Worm (Caenorhabditis elegans) whole organism, L1 larva: ENCODE measurements around the gene ula-1.

Experiments
- C16A3.4 ChIP-seq: fragments of 150-350 bp; optimal IDR thresholded peaks from 2 replicates; lab custom pipeline; 2014; ENCODE audit warnings: missing biosample characterization, missing genetic modification characterization
- C34B4.2 ChIP-seq: sonication (generic microtip); optimal IDR thresholded peaks from 2 replicates; lab custom pipeline; 2017; ENCODE audit warnings: mild to moderate bottlenecking, missing genetic modification characterization, missing compliant biosample characterization
- Y116A8C.19 ChIP-seq: sonication (generic microtip); optimal IDR thresholded peaks from 2 replicates; lab custom pipeline; 2016; ENCODE audit warnings: missing compliant biosample characterization, missing genetic modification characterization, borderline replicate concordance
- aha-1 ChIP-seq: fragments of 150-350 bp; optimal IDR thresholded peaks from 2 replicates; lab custom pipeline; 2014; ENCODE audit warnings: missing biosample characterization, missing genetic modification characterization
- alr-1 ChIP-seq: fragments of 200-800 bp; sonication (Bioruptor generic); optimal IDR thresholded peaks from 2 replicates; lab custom pipeline; 2018; ENCODE audit warnings: borderline replicate concordance, mild to moderate bottlenecking, missing genetic modification characterization, missing compliant biosample characterization
- aly-2 ChIP-seq: fragments of 150-350 bp; optimal IDR thresholded peaks from 2 replicates; lab custom pipeline; 2014; ENCODE audit warnings: missing biosample characterization, missing genetic modification characterization
- ama-1 ChIP-seq: fragments of 150-350 bp; optimal IDR thresholded peaks from 2 replicates; lab custom pipeline; 2014
- ceh-82 ChIP-seq, 3 experiments: fragments of 150-350 bp in 1 of 3; sonication (generic microtip) in 2 of 3; optimal IDR thresholded peaks; 2 replicates each; lab custom pipeline; 2014 to 2017; ENCODE audit warnings: missing biosample characterization in 3 of 3, missing genetic modification characterization in 3 of 3
- ceh-88 ChIP-seq: fragments of 200-800 bp; sonication (Bioruptor generic); IDR thresholded peaks from 2 replicates; pipeline ENCODE4 v1.3.6; 2022; ENCODE audit warnings: missing genetic modification characterization, missing compliant biosample characterization
- dpl-1 ChIP-seq, 3 experiments: fragments of 150-350 bp in 2 of 3; sonication (generic microtip) in 1 of 3; optimal IDR thresholded peaks; 2 replicates each; lab custom pipeline; 2014 to 2017; ENCODE audit warnings: missing biosample characterization in 3 of 3, missing genetic modification characterization in 3 of 3, missing genetic modification reagents in 3 of 3
- dsc-1 ChIP-seq: sonication (generic microtip); optimal IDR thresholded peaks from 2 replicates; lab custom pipeline; 2016; ENCODE audit warnings: mild to moderate bottlenecking, missing genetic modification characterization, missing compliant biosample characterization
- efl-1 ChIP-seq, 4 experiments: fragments of 150-350 bp; optimal IDR thresholded peaks in 3 of 4; peaks in 1 of 4; 1 replicate in 1 of 4; 2 replicates in 3 of 4; lab custom pipeline; 2014; ENCODE audit warnings: missing biosample characterization in 2 of 4, missing genetic modification characterization in 2 of 4, missing genetic modification reagents in 2 of 4
- egl-13 ChIP-seq: sonication (generic microtip); optimal IDR thresholded peaks from 2 replicates; lab custom pipeline; 2016; ENCODE audit warnings: missing genotype, missing genetic modification reagents, missing genetic modification characterization, missing compliant biosample characterization
- egl-27 ChIP-seq, 2 experiments: fragments of 150-350 bp in 1 of 2; sonication (generic microtip); optimal IDR thresholded peaks; 3 replicates each; lab custom pipeline; 2017 to 2018; ENCODE audit warnings: missing biosample characterization in 2 of 2, missing genetic modification characterization in 2 of 2, missing genetic modification reagents in 2 of 2
- elt-2 ChIP-seq: sonication (generic microtip); optimal IDR thresholded peaks from 2 replicates; lab custom pipeline; 2016; ENCODE audit warnings: missing genetic modification characterization, mild to moderate bottlenecking, inconsistent platforms, missing compliant biosample characterization, missing genetic modification reagents
- ets-5 ChIP-seq: fragments of 200-800 bp; sonication (Bioruptor generic); IDR thresholded peaks from 2 replicates; pipeline ENCODE4 v1.3.6; 2022; ENCODE audit warnings: missing genetic modification characterization, missing compliant biosample characterization
- fkh-4 ChIP-seq: sonication (generic microtip); optimal IDR thresholded peaks from 2 replicates; lab custom pipeline; 2016; ENCODE audit warnings: missing compliant biosample characterization, missing genetic modification characterization, borderline replicate concordance
- fos-1 ChIP-seq: fragments of 150-350 bp; optimal IDR thresholded peaks from 2 replicates; lab custom pipeline; 2014; ENCODE audit warnings: missing biosample characterization, missing genetic modification characterization
- grh-1 ChIP-seq: fragments of 200-800 bp; sonication (Bioruptor generic); IDR thresholded peaks from 2 replicates; pipeline ENCODE4 v1.3.6; 2022; ENCODE audit warnings: missing genetic modification reagents, missing genetic modification characterization, missing compliant biosample characterization
- irx-1 ChIP-seq: sonication (generic microtip); optimal IDR thresholded peaks from 2 replicates; lab custom pipeline; 2016; ENCODE audit warnings: missing genetic modification characterization, missing compliant biosample characterization
- isw-1 ChIP-seq: fragments of 200-800 bp; sonication (Bioruptor generic); IDR thresholded peaks from 2 replicates; pipeline ENCODE4 v1.3.6; 2022; ENCODE audit warnings: missing genetic modification characterization, missing compliant biosample characterization
- jun-1 ChIP-seq: fragments of 150-350 bp; optimal IDR thresholded peaks from 2 replicates; lab custom pipeline; 2014; ENCODE audit warnings: missing biosample characterization, missing genetic modification reagents, missing genetic modification characterization
- lin-13 ChIP-seq: fragments of 150-350 bp; optimal IDR thresholded peaks from 2 replicates; lab custom pipeline; 2014; ENCODE audit warnings: missing biosample characterization, missing genetic modification reagents, missing genetic modification characterization
- lin-15B ChIP-seq: fragments of 150-350 bp; sonication (generic microtip); optimal IDR thresholded peaks from 3 replicates; lab custom pipeline; 2014; ENCODE audit warnings: missing biosample characterization, missing genetic modification characterization
- lin-39 ChIP-seq: fragments of 150-350 bp; optimal IDR thresholded peaks from 2 replicates; lab custom pipeline; 2014; ENCODE audit warnings: missing biosample characterization, missing genetic modification reagents, missing genetic modification characterization
- lir-3 ChIP-seq: sonication (generic microtip); optimal IDR thresholded peaks from 2 replicates; lab custom pipeline; 2016; ENCODE audit warnings: mild to moderate bottlenecking, missing genetic modification characterization, moderate library complexity, missing compliant biosample characterization; ENCODE audit not compliant: poor library complexity
- lsy-2 ChIP-seq, 2 experiments: fragments of 150-350 bp; optimal IDR thresholded peaks; 2 replicates each; lab custom pipeline; 2014; ENCODE audit warnings: missing biosample characterization in 2 of 2, missing genetic modification characterization in 2 of 2
- mab-9 ChIP-seq: fragments of 200-800 bp; sonication (Bioruptor generic); IDR thresholded peaks from 2 replicates; pipeline ENCODE4 v1.3.6; 2022; ENCODE audit warnings: missing genetic modification reagents, missing genetic modification characterization, missing compliant biosample characterization
- mep-1 ChIP-seq: fragments of 150-350 bp; optimal IDR thresholded peaks from 2 replicates; lab custom pipeline; 2014; ENCODE audit warnings: missing biosample characterization, missing genetic modification characterization
- nhr-20 ChIP-seq: sonication (generic microtip); optimal IDR thresholded peaks from 2 replicates; lab custom pipeline; 2016; ENCODE audit warnings: mild to moderate bottlenecking, missing genetic modification characterization, missing compliant biosample characterization
- nhr-28 ChIP-seq: fragments of 150-350 bp; optimal IDR thresholded peaks from 2 replicates; lab custom pipeline; 2014; ENCODE audit warnings: missing biosample characterization, missing genetic modification characterization
- nhr-47 ChIP-seq: sonication (generic microtip); optimal IDR thresholded peaks from 2 replicates; lab custom pipeline; 2016; ENCODE audit warnings: mild to moderate bottlenecking, missing genetic modification characterization, moderate library complexity, missing compliant biosample characterization
- nhr-77 ChIP-seq: fragments of 150-350 bp; optimal IDR thresholded peaks from 2 replicates; lab custom pipeline; 2014; ENCODE audit warnings: missing biosample characterization, missing genetic modification characterization
- nhr-85 ChIP-seq: sonication (generic microtip); peaks from one replicate; lab custom pipeline; 2016; ENCODE audit warnings: missing genetic modification characterization, inconsistent platforms, missing compliant biosample characterization
- nhr-90 ChIP-seq: sonication (generic microtip); optimal IDR thresholded peaks from 2 replicates; lab custom pipeline; 2016; ENCODE audit warnings: mild to moderate bottlenecking, missing genetic modification characterization, missing compliant biosample characterization; ENCODE audit not compliant: poor library complexity
- pag-3 ChIP-seq: sonication (generic microtip); optimal IDR thresholded peaks from 2 replicates; lab custom pipeline; 2017; ENCODE audit warnings: missing genetic modification characterization, mild to moderate bottlenecking, missing compliant biosample characterization, antibody characterized with exemption, borderline replicate concordance; ENCODE audit not compliant: insufficient read depth
- pqm-1 ChIP-seq: sonication (generic microtip); optimal IDR thresholded peaks from 3 replicates; lab custom pipeline; 2017; ENCODE audit warnings: missing biosample characterization, missing genetic modification characterization
- skn-1 ChIP-seq: fragments of 150-350 bp; optimal IDR thresholded peaks from 2 replicates; lab custom pipeline; 2014; ENCODE audit warnings: missing biosample characterization, missing genetic modification characterization
- snpc-4 ChIP-seq: fragments of 150-350 bp; optimal IDR thresholded peaks from 2 replicates; lab custom pipeline; 2014; ENCODE audit warnings: missing biosample characterization, missing genetic modification characterization
- sox-4 ChIP-seq: sonication (generic microtip); optimal IDR thresholded peaks from 2 replicates; lab custom pipeline; 2016; ENCODE audit warnings: missing genetic modification characterization, missing compliant biosample characterization
- sptf-1 ChIP-seq: fragments of 150-350 bp; optimal IDR thresholded peaks from 2 replicates; lab custom pipeline; 2014; ENCODE audit warnings: missing biosample characterization, missing genetic modification characterization
- swsn-7 ChIP-seq: sonication (generic microtip); optimal IDR thresholded peaks from 2 replicates; lab custom pipeline; 2016; ENCODE audit warnings: missing genetic modification characterization, missing compliant biosample characterization
- tbx-2 ChIP-seq: sonication (generic microtip); optimal IDR thresholded peaks from 2 replicates; lab custom pipeline; 2016; ENCODE audit warnings: missing genetic modification characterization, missing compliant biosample characterization
- unc-130 ChIP-seq: fragments of 150-350 bp; optimal IDR thresholded peaks from 2 replicates; lab custom pipeline; 2017; ENCODE audit warnings: missing biosample characterization, missing genetic modification characterization, inconsistent platforms
- xbp-1 ChIP-seq: sonication (generic microtip); optimal IDR thresholded peaks from 2 replicates; lab custom pipeline; 2016; ENCODE audit warnings: missing genetic modification characterization, missing compliant biosample characterization
- zag-1 ChIP-seq: fragments of 150-350 bp; optimal IDR thresholded peaks from 2 replicates; lab custom pipeline; 2014; ENCODE audit warnings: missing biosample characterization, missing genetic modification characterization
- ztf-4 ChIP-seq: fragments of 150-350 bp; optimal IDR thresholded peaks from 2 replicates; lab custom pipeline; 2014; ENCODE audit warnings: missing biosample characterization, missing genetic modification characterization

Gene ula-1

ce11 chrIII:4912317-4912716 lies 7.8 kb downstream of the ula-1 start, which contains the start of the genes F26F4.9 and cee-1 (continued):
- TF ChIP-seq ceh-82 (tag; optimal IDR thresholded peaks at IDR 0.05; lab: Kevin White, UChicago) (peak in 2 of 3 experiments; percentile 19 to 47), sox-4 (peak; percentile 87), swsn-7 (tag; lab: Kevin White, UChicago) (peak; percentile 70), C34B4.2 (tag; lab: Kevin White, UChicago) (no peak), egl-13 (tag; lab: Kevin White, UChicago) (peak; percentile 75), xbp-1 (tag; lab: Kevin White, UChicago) (peak; percentile 78), fkh-4 (tag; lab: Kevin White, UChicago) (peak; percentile 91), nhr-90 (tag; lab: Kevin White, UChicago) (peak; percentile 84), ama-1 (lab: Kevin White, UChicago) (no peak), dpl-1 (GFP tag; optimal IDR thresholded peaks at IDR 0.05; lab: Kevin White, UChicago) (peak; percentile 61 to 76 (median 68)), tbx-2 (tag; lab: Kevin White, UChicago) (peak; percentile 82), fos-1 (no peak), elt-2 (tag; lab: Kevin White, UChicago) (peak; percentile 44), ztf-4 (no peak), C16A3.4 (tag; lab: Kevin White, UChicago) (peak; percentile 35), sptf-1 (tag; lab: Kevin White, UChicago) (no peak), zag-1 (no peak), grh-1 (no peak), ets-5 (GFP tag; lab: Robert Waterston, UW) (no peak), nhr-47 (peak; percentile 82), aha-1 (tag; lab: Kevin White, UChicago) (no peak), lsy-2 (tag; optimal IDR thresholded peaks at IDR 0.05; lab: Kevin White, UChicago) (peak; percentile 63 to 69), Y116A8C.19 (tag; lab: Kevin White, UChicago) (peak; percentile 73), mep-1 (tag; lab: Kevin White, UChicago) (peak; percentile 84), alr-1 (tag; lab: Kevin White, UChicago) (no peak), aly-2 (tag; lab: Kevin White, UChicago) (no peak), efl-1 (optimal IDR thresholded peaks at IDR 0.05; lab: Kevin White, UChicago) (peak; percentile 63 to 79), efl-1 (GFP tag; optimal IDR thresholded peaks at IDR 0.05 in 1 of 2; lab: Kevin White, UChicago) (peak; percentile 78 to 96), unc-130 (tag; lab: Kevin White, UChicago) (no peak), dsc-1 (tag; lab: Kevin White, UChicago) (peak; percentile 84), lin-39 (no peak), ceh-88 (GFP tag; lab: Robert Waterston, UW) (no peak), nhr-85 (peak; percentile 82), lin-13 (peak; percentile 21), jun-1 (no peak), snpc-4 (tag; lab: Kevin White, UChicago) (no peak), isw-1 (GFP tag; lab: Robert Waterston, UW) (peak; percentile 35), egl-27 (tag; optimal IDR thresholded peaks at IDR 0.05; lab: Kevin White, UChicago) (no peak), nhr-77 (tag; lab: Kevin White, UChicago) (no peak), irx-1 (peak; percentile 86), lin-15B (tag; lab: Kevin White, UChicago) (no peak), mab-9 (GFP tag; lab: Robert Waterston, UW) (no peak; the same call in 1 of the 2 replicates), pag-3 (no peak), nhr-28 (no peak)

DNA sequence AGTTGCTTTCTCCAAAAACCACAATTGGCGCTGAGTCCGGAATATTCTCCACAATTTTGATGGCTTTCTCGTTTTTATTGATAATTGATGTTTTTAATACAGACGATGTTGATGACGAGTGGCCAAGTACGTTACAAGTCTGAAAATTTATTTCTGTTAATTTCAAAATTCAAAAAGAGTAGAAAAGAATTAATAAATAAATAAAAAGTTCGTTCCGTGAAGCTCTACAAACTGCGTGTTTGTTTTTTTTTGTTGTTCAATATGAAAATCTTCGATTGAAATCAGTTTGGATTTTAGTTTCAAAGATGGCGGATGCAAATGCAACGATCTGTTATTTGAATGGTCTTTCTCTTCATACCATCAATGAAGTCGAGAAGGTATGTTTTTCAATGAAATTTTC lies 9.2 kb downstream of the ula-1 start, which contains the start of gene F26F4.2:
F26F4.2 (plus strand) TSS at position 301 of the 400 bp plus-strand sequence.
- no peak for TF ChIP-seq C34B4.2 (tag; lab: Kevin White, UChicago)
- TF ChIP-seq grh-1: no peak
- TF ChIP-seq snpc-4 (tag; lab: Kevin White, UChicago): no peak
- TF ChIP-seq sox-4: no peak
- TF ChIP-seq dsc-1 (tag; lab: Kevin White, UChicago): no peak
- no peak for TF ChIP-seq pqm-1 (tag; lab: Kevin White, UChicago)
- TF ChIP-seq nhr-85: no peak
- TF ChIP-seq skn-1 (tag; lab: Kevin White, UChicago): no peak
- no peak for TF ChIP-seq pag-3
- TF ChIP-seq lir-3 (tag; lab: Kevin White, UChicago): no peak
- no peak for TF ChIP-seq nhr-20 (tag; lab: Kevin White, UChicago)
